Worm (Caenorhabditis elegans) whole organism, young adult: ENCODE measurements around the gene F37A4.1.

Experiments
- C17E4.6 ChIP-seq: fragments of 200-800 bp; sonication (Bioruptor generic); IDR thresholded peaks from 2 replicates; pipeline ENCODE4 v1.3.6; 2022; ENCODE audit warnings: missing genetic modification reagents, missing genetic modification characterization, missing compliant biosample characterization
- F10E7.11 ChIP-seq: sonication (generic microtip); optimal IDR thresholded peaks from 2 replicates; lab custom pipeline; 2017; ENCODE audit warnings: mild to moderate bottlenecking, missing genetic modification characterization, moderate library complexity, missing compliant biosample characterization
- F22D6.2 ChIP-seq: sonication (generic microtip); optimal IDR thresholded peaks from 2 replicates; lab custom pipeline; 2016; ENCODE audit warnings: mild to moderate bottlenecking, missing genetic modification characterization, missing compliant biosample characterization
- K11D2.4 ChIP-seq: fragments of 200-800 bp; sonication (Bioruptor generic); IDR thresholded peaks from 2 replicates; pipeline ENCODE4 v1.3.6; 2022; ENCODE audit warnings: missing genetic modification reagents, missing genetic modification characterization, missing compliant biosample characterization
- ceh-40 ChIP-seq: fragments of 200-800 bp; sonication (Bioruptor generic); IDR thresholded peaks from 2 replicates; pipeline ENCODE4 v1.3.6; 2022; ENCODE audit warnings: missing genetic modification characterization, missing compliant biosample characterization
- die-1 ChIP-seq: sonication (generic microtip); optimal IDR thresholded peaks from 2 replicates; lab custom pipeline; 2016; ENCODE audit warnings: missing genotype, mild to moderate bottlenecking, missing genetic modification characterization, missing compliant biosample characterization
- hmg-1.2 ChIP-seq: fragments of 200-800 bp; sonication (Bioruptor generic); IDR thresholded peaks from 2 replicates; pipeline ENCODE4 v1.3.6; 2022; ENCODE audit warnings: missing genetic modification reagents, missing genetic modification characterization, missing compliant biosample characterization
- hsf-1 ChIP-seq: fragments of 200-800 bp; sonication (Bioruptor generic); IDR thresholded peaks from 2 replicates; pipeline ENCODE4 v1.3.6; 2022; ENCODE audit warnings: missing genetic modification reagents, missing genetic modification characterization, missing compliant biosample characterization
- let-526 ChIP-seq: fragments of 200-800 bp; sonication (Bioruptor generic); IDR thresholded peaks from 2 replicates; pipeline ENCODE4 v1.3.6; 2022; ENCODE audit warnings: missing genetic modification reagents, missing genetic modification characterization, missing compliant biosample characterization
- nfya-2 ChIP-seq: fragments of 200-800 bp; sonication (Bioruptor generic); IDR thresholded peaks from 2 replicates; pipeline ENCODE4 v1.3.6; 2022; ENCODE audit warnings: missing genetic modification reagents, missing genetic modification characterization, missing compliant biosample characterization
- sdz-38 ChIP-seq: sonication (generic microtip); optimal IDR thresholded peaks from 2 replicates; lab custom pipeline; 2016; ENCODE audit warnings: missing genotype, missing genetic modification characterization, missing compliant biosample characterization

ce11 chrIII:6681790-6682189, 41.4 kb upstream of the F37A4.1 start:
- TF ChIP-seq F22D6.2 (tag; lab: Kevin White, UChicago) = no peak
- TF ChIP-seq hmg-1.2 = no peak
- no peak for TF ChIP-seq sdz-38
- TF ChIP-seq nfya-2 (GFP tag; lab: Robert Waterston, UW) = no peak
- TF ChIP-seq K11D2.4 (GFP tag; lab: Robert Waterston, UW) = no peak
- no peak for TF ChIP-seq hsf-1 (GFP tag; lab: Robert Waterston, UW)
- no peak for TF ChIP-seq let-526 (GFP tag; lab: Robert Waterston, UW)
- no peak for TF ChIP-seq C17E4.6 (GFP tag; lab: Robert Waterston, UW)
- TF ChIP-seq F10E7.11 (tag; lab: Kevin White, UChicago) = no peak
- no peak for TF ChIP-seq die-1 (tag; lab: Kevin White, UChicago)
- no peak for TF ChIP-seq ceh-40 (GFP tag; lab: Robert Waterston, UW)
